Fruit fly (Drosophila melanogaster) whole organism, embryonic: ENCODE measurements around the gene Ufd1.

Experiments
- Adf1 ChIP-seq: fragments of 200-800 bp; sonication (Bioruptor generic); IDR thresholded peaks from 2 replicates; pipeline ENCODE4 v1.3.6; 2022; ENCODE audit warnings: missing biosample characterization, missing genetic modification characterization
- Bdp1 ChIP-seq: fragments of 200-800 bp; sonication (Bioruptor generic); optimal IDR thresholded peaks from 3 replicates; lab custom pipeline; 2016; ENCODE audit warnings: missing biosample characterization, missing genetic modification characterization
- BtbVII ChIP-seq: fragments of 200-800 bp; sonication (Bioruptor generic); optimal IDR thresholded peaks from 3 replicates; lab custom pipeline; 2017; ENCODE audit warnings: missing biosample characterization, mild to moderate bottlenecking, missing genetic modification characterization
- CG10979 ChIP-seq: fragments of 200-800 bp; sonication (Bioruptor generic); optimal IDR thresholded peaks from 2 replicates; lab custom pipeline; 2018; ENCODE audit warnings: missing biosample characterization, mild to moderate bottlenecking, missing genetic modification characterization, moderate library complexity
- CG11560 ChIP-seq: fragments of 200-800 bp; sonication (Bioruptor generic); IDR thresholded peaks from 3 replicates; pipeline ENCODE4 v1.3.6; 2022; ENCODE audit warnings: missing biosample characterization, missing genetic modification characterization
- CG12659 ChIP-seq: fragments of 200-800 bp; sonication (Bioruptor generic); optimal IDR thresholded peaks from 3 replicates; lab custom pipeline; 2017; ENCODE audit warnings: mild to moderate bottlenecking, missing biosample characterization, missing genetic modification reagents, missing genetic modification characterization
- CG15514 ChIP-seq: fragments of 200-800 bp; sonication (Bioruptor generic); optimal IDR thresholded peaks from 3 replicates; lab custom pipeline; 2017; ENCODE audit warnings: missing biosample characterization, missing genetic modification characterization, mild to moderate bottlenecking, moderate library complexity, missing genetic modification reagents
- CG1602 ChIP-seq: fragments of 200-800 bp; sonication (Bioruptor generic); optimal IDR thresholded peaks from 3 replicates; lab custom pipeline; 2016; ENCODE audit warnings: missing biosample characterization, missing genetic modification characterization
- CG17328 ChIP-seq: fragments of 200-800 bp; sonication (Bioruptor generic); IDR thresholded peaks from 2 replicates; pipeline ENCODE4 v1.3.6; 2022; ENCODE audit warnings: missing biosample characterization, missing genetic modification characterization
- CG17568 ChIP-seq: fragments of 200-800 bp; sonication (Bioruptor generic); optimal IDR thresholded peaks from 2 replicates; lab custom pipeline; 2018; ENCODE audit warnings: missing biosample characterization, mild to moderate bottlenecking, missing genetic modification characterization, moderate library complexity
- CG17912 ChIP-seq: fragments of 200-800 bp; sonication (Bioruptor generic); optimal IDR thresholded peaks from 2 replicates; lab custom pipeline; 2018; ENCODE audit warnings: missing biosample characterization, mild to moderate bottlenecking, missing genetic modification characterization
- CG2116 ChIP-seq: fragments of 200-800 bp; sonication (Bioruptor generic); optimal IDR thresholded peaks from 3 replicates; lab custom pipeline; 2018; ENCODE audit warnings: missing biosample characterization, mild to moderate bottlenecking, missing genetic modification characterization
- CG34224 ChIP-seq: fragments of 200-800 bp; sonication (Bioruptor generic); IDR thresholded peaks from 3 replicates; pipeline ENCODE4 v1.3.6; 2022; ENCODE audit warnings: missing biosample characterization, missing genetic modification characterization; ENCODE audit not compliant: partially characterized antibody
- CG34376 ChIP-seq: fragments of 200-800 bp; sonication (Bioruptor generic); optimal IDR thresholded peaks from 2 replicates; lab custom pipeline; 2018; ENCODE audit warnings: missing biosample characterization, mild to moderate bottlenecking, missing genetic modification characterization
- CG3726 ChIP-seq: fragments of 200-800 bp; sonication (Bioruptor generic); IDR thresholded peaks from 3 replicates; pipeline ENCODE4, ENCODE4 v1.3.6; 2022; ENCODE audit warnings: missing biosample characterization, missing genetic modification characterization
- CG4424 ChIP-seq: fragments of 200-800 bp; sonication (Bioruptor generic); optimal IDR thresholded peaks from 3 replicates; lab custom pipeline; 2016; ENCODE audit warnings: missing biosample characterization, missing genetic modification characterization
- CG6654 ChIP-seq: fragments of 200-800 bp; sonication (Bioruptor generic); optimal IDR thresholded peaks from 2 replicates; lab custom pipeline; 2017; ENCODE audit warnings: missing biosample characterization, mild to moderate bottlenecking, missing genetic modification characterization
- D ChIP-seq, 2 experiments: fragments of 200-800 bp in 1 of 2; fragments of >200 bp in 1 of 2; sonication (Bioruptor generic) in 1 of 2; optimal IDR thresholded peaks; 2 replicates in 1 of 2; 3 replicates in 1 of 2; lab custom pipeline; 2017; ENCODE audit warnings: mild to moderate bottlenecking in 1 of 2, missing biosample characterization in 1 of 2, missing genetic modification characterization in 1 of 2, missing genetic modification reagents in 1 of 2
- D19A ChIP-seq: fragments of 200-800 bp; optimal IDR thresholded peaks from 3 replicates; lab custom pipeline; 2019; ENCODE audit warnings: missing biosample characterization, mild to moderate bottlenecking, missing genetic modification characterization, moderate library complexity
- Dip3 ChIP-seq: fragments of 200-800 bp; sonication (Bioruptor generic); optimal IDR thresholded peaks from 3 replicates; lab custom pipeline; 2016; ENCODE audit warnings: missing biosample characterization, missing genetic modification characterization
- Dll ChIP-seq: fragments of 200-800 bp; sonication (Bioruptor generic); IDR thresholded peaks from 4 replicates; pipeline ENCODE4 v1.3.6; 2022; ENCODE audit warnings: missing biosample characterization, missing genetic modification characterization; ENCODE audit not compliant: partially characterized antibody
- Dref ChIP-seq: fragments of 200-800 bp; sonication (Bioruptor generic); IDR thresholded peaks from 2 replicates; pipeline ENCODE4 v1.3.6; 2022; ENCODE audit warnings: missing biosample characterization, missing genetic modification characterization
- Fer3 ChIP-seq: fragments of 200-800 bp; sonication (Bioruptor generic); optimal IDR thresholded peaks from 2 replicates; lab custom pipeline; 2018; ENCODE audit warnings: missing biosample characterization, mild to moderate bottlenecking, missing genetic modification characterization, moderate library complexity
- HLH3B ChIP-seq: fragments of 200-800 bp; sonication (Bioruptor generic); IDR thresholded peaks from 2 replicates; pipeline ENCODE4 v1.3.6; 2022; ENCODE audit warnings: missing biosample characterization, missing genetic modification characterization
- Hand ChIP-seq: fragments of 200-800 bp; sonication (Bioruptor generic); optimal IDR thresholded peaks from 2 replicates; lab custom pipeline; 2017; ENCODE audit warnings: mild to moderate bottlenecking, missing biosample characterization, missing genetic modification reagents, missing genetic modification characterization
- Hr39 ChIP-seq: fragments of >200 bp; optimal IDR thresholded peaks from 2 replicates; lab custom pipeline; 2017
- Hsf ChIP-seq: fragments of 200-800 bp; sonication (Bioruptor generic); optimal IDR thresholded peaks from 3 replicates; lab custom pipeline; 2016; ENCODE audit warnings: missing biosample characterization, missing genetic modification characterization
- MESR4 ChIP-seq: fragments of 200-800 bp; sonication (Bioruptor generic); optimal IDR thresholded peaks from 2 replicates; lab custom pipeline; 2018; ENCODE audit warnings: missing biosample characterization, mild to moderate bottlenecking, missing genetic modification characterization, moderate library complexity
- NC2α ChIP-seq: fragments of 200-800 bp; sonication (Bioruptor generic); optimal IDR thresholded peaks from 2 replicates; lab custom pipeline; 2016; ENCODE audit warnings: missing biosample characterization, missing genetic modification characterization
- Nf-YA ChIP-seq: fragments of 200-800 bp; sonication (Bioruptor generic); IDR thresholded peaks from 2 replicates; pipeline ENCODE4 v1.3.6; 2022; ENCODE audit warnings: missing biosample characterization, missing genetic modification characterization
- ara ChIP-seq: fragments of 200-800 bp; sonication (Bioruptor generic); IDR thresholded peaks from 2 replicates; pipeline ENCODE4 v1.3.6; 2022; ENCODE audit warnings: missing biosample characterization, missing genetic modification characterization
- br ChIP-seq: fragments of >200 bp; optimal IDR thresholded peaks from 2 replicates; lab custom pipeline; 2017
- chif ChIP-seq, 2 experiments: fragments of 200-800 bp; sonication (Bioruptor generic); optimal IDR thresholded peaks; 3 replicates each; lab custom pipeline; 2016; ENCODE audit warnings: missing biosample characterization in 2 of 2, missing genetic modification characterization in 2 of 2
- gfzf ChIP-seq: fragments of 200-800 bp; sonication (Bioruptor generic); optimal IDR thresholded peaks from 2 replicates; lab custom pipeline; 2016; ENCODE audit warnings: missing biosample characterization, mild to moderate bottlenecking, missing genetic modification characterization, moderate library complexity
- gsb ChIP-seq: fragments of 200-800 bp; sonication (Bioruptor generic); IDR thresholded peaks from 2 replicates; pipeline ENCODE4 v1.3.6; 2022; ENCODE audit warnings: missing biosample characterization, missing genetic modification characterization
- her ChIP-seq: fragments of 200-800 bp; sonication (Bioruptor generic); optimal IDR thresholded peaks from 2 replicates; lab custom pipeline; 2016; ENCODE audit warnings: missing biosample characterization, missing genetic modification characterization
- hkb ChIP-seq, 2 experiments: fragments of 200-800 bp in 1 of 2; fragments of >200 bp in 1 of 2; sonication (Bioruptor generic) in 1 of 2; IDR thresholded peaks in 1 of 2; optimal IDR thresholded peaks in 1 of 2; 2 replicates each; pipeline versions ENCODE4 v1.3.6 to Lab custom; 2017 to 2022; ENCODE audit warnings: missing biosample characterization in 1 of 2, missing genetic modification characterization in 1 of 2
- hth ChIP-seq: fragments of >200 bp; optimal IDR thresholded peaks from 2 replicates; lab custom pipeline; 2017; ENCODE audit warnings: inconsistent platforms
- inv ChIP-seq: fragments of 200-800 bp; sonication (Bioruptor generic); IDR thresholded peaks from 2 replicates; pipeline ENCODE4 v1.3.6; 2022; ENCODE audit warnings: missing biosample characterization, missing genetic modification characterization; ENCODE audit not compliant: partially characterized antibody
- kay ChIP-seq: fragments of 200-800 bp; sonication (Bioruptor generic); optimal IDR thresholded peaks from 2 replicates; lab custom pipeline; 2016; ENCODE audit warnings: missing biosample characterization, missing genetic modification characterization
- ken ChIP-seq: fragments of 200-800 bp; sonication (Bioruptor generic); IDR thresholded peaks from 3 replicates; pipeline ENCODE4 v1.3.6; 2022; ENCODE audit warnings: missing biosample characterization, missing genetic modification characterization
- lab ChIP-seq: fragments of 200-800 bp; sonication (Bioruptor generic); optimal IDR thresholded peaks from 3 replicates; lab custom pipeline; 2017; ENCODE audit warnings: missing biosample characterization, missing genetic modification characterization, mild to moderate bottlenecking, moderate library complexity, missing genetic modification reagents
- luna ChIP-seq: fragments of 200-800 bp; sonication (Bioruptor generic); optimal IDR thresholded peaks from 2 replicates; lab custom pipeline; 2016; ENCODE audit warnings: missing biosample characterization, missing genetic modification characterization
- nmo ChIP-seq: fragments of 200-800 bp; sonication (Bioruptor generic); optimal IDR thresholded peaks from 2 replicates; lab custom pipeline; 2018; ENCODE audit warnings: missing biosample characterization, mild to moderate bottlenecking, missing genetic modification characterization, moderate library complexity
- peb ChIP-seq: fragments of 200-800 bp; sonication (Bioruptor generic); IDR thresholded peaks from 2 replicates; pipeline ENCODE4 v1.3.6; 2022; ENCODE audit warnings: missing biosample characterization, missing genetic modification characterization
- ro ChIP-seq: fragments of 200-800 bp; sonication (Bioruptor generic); IDR thresholded peaks from 2 replicates; pipeline ENCODE4 v1.3.6; 2022; ENCODE audit warnings: missing biosample characterization, missing genetic modification characterization
- salm ChIP-seq: fragments of 200-800 bp; sonication (Bioruptor generic); optimal IDR thresholded peaks from 2 replicates; lab custom pipeline; 2018; ENCODE audit warnings: missing biosample characterization, mild to moderate bottlenecking, missing genetic modification characterization
- sens ChIP-seq: fragments of 200-800 bp; sonication (Bioruptor generic); peaks from one replicate; lab custom pipeline; 2016; ENCODE audit warnings: missing biosample characterization, missing genetic modification characterization
- vfl ChIP-seq: fragments of 200-800 bp; sonication (Bioruptor generic); optimal IDR thresholded peaks from 2 replicates; lab custom pipeline; 2016; ENCODE audit warnings: missing biosample characterization, missing genetic modification characterization

Ufd1 gene

DNA sequence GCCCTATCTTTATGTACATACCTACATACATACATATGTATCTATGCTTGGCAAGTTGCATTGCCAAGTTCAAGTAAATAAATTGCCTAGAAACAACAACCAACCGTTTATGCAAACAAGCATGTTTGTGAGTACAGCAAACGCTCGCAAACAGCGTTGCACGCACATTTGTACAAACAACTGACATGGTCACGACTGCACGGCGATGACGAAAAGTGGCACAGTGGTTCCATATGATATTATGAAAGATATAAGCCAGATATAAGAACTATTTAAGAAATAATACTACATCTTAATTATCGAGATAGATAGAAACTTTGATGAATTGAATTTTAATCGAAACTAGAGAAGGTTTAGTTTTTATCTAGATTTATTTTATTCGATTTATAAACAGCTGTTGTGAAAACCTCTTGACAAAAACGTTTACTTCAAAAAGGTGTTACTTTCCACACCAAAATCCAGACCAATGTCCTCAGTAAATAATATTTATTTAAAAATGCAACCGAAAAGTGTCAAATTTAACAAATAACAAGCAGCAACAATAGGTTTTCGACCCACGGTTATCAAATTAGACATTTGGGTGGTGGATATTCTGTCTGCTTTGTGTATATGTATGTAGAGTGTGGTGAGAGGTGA is 33.1 kb downstream of the Ufd1 start (continued):
- no peak for TF ChIP-seq gfzf (GFP tag; lab: Kevin White, UChicago)
- peak; percentile 87 for TF ChIP-seq NC2α
- no peak for TF ChIP-seq D (optimal IDR thresholded peaks at IDR 0.05; lab: Kevin White, UChicago)
- TF ChIP-seq D (GFP tag; optimal IDR thresholded peaks at IDR 0.05; lab: Kevin White, UChicago), result peak; percentile 87
- peak; percentile 94 for TF ChIP-seq CG4424
- peak; percentile 78 for TF ChIP-seq BtbVII
- peak; percentile 78 for TF ChIP-seq salm
- TF ChIP-seq hkb (optimal IDR thresholded peaks at IDR 0.05; lab: Kevin White, UChicago), result no peak
- TF ChIP-seq hkb (GFP tag; IDR thresholded peaks at IDR 0.05; lab: Robert Waterston, UW), result peak; percentile 93
- peak; percentile 70 for TF ChIP-seq CG17328 (GFP tag; lab: Robert Waterston, UW)
- TF ChIP-seq Hr39 (lab: Kevin White, UChicago), result no peak
- peak; percentile 87 for TF ChIP-seq CG1602 (GFP tag; lab: Kevin White, UChicago)
- TF ChIP-seq luna (GFP tag; lab: Kevin White, UChicago), result no peak
- no peak for TF ChIP-seq Dref (GFP tag; lab: Robert Waterston, UW)
- TF ChIP-seq sens (GFP tag; lab: Kevin White, UChicago), result peak; percentile 99
- TF ChIP-seq CG15514, result peak; percentile 68
- TF ChIP-seq her (GFP tag; lab: Kevin White, UChicago), result peak; percentile 54
- 0 out of 4 replicates have a peak, but pooled peaks have one; percentile 25 for TF ChIP-seq Dll
- TF ChIP-seq ken (GFP tag; lab: Robert Waterston, UW), result no peak
- TF ChIP-seq gsb (GFP tag; lab: Robert Waterston, UW), result peak; percentile 62
- TF ChIP-seq CG6654 (GFP tag; lab: Kevin White, UChicago), result peak; percentile 67
- peak; percentile 77 for TF ChIP-seq CG17568
- peak; percentile 93 for TF ChIP-seq Hsf (GFP tag; lab: Kevin White, UChicago)
- TF ChIP-seq CG34224 (GFP tag; lab: Robert Waterston, UW), result no peak
- TF ChIP-seq CG12659, result peak; percentile 96
- TF ChIP-seq CG11560 (tag; lab: Robert Waterston, UW), result 0 out of 3 replicates have a peak, but pooled peaks have one; percentile 55
- TF ChIP-seq HLH3B (GFP tag; lab: Robert Waterston, UW), result peak; percentile 71
- TF ChIP-seq D19A (tag; lab: Kevin White, UChicago), result peak; percentile 93
- peak; percentile 81 for TF ChIP-seq CG2116 (GFP tag; lab: Kevin White, UChicago)
- peak; percentile 82 for TF ChIP-seq Hand (GFP tag; lab: Kevin White, UChicago)
- TF ChIP-seq Adf1 (GFP tag; lab: Robert Waterston, UW), result peak; percentile 51
- TF ChIP-seq MESR4 (GFP tag; lab: Kevin White, UChicago), result no peak
- peak; percentile 71; the same call in 1 of the 2 replicates for TF ChIP-seq ro (GFP tag; lab: Robert Waterston, UW)
- peak; percentile 90 for TF ChIP-seq kay (GFP tag; lab: Kevin White, UChicago)
- TF ChIP-seq hth (lab: Kevin White, UChicago), result no peak
- no peak; the same call in 1 of the 2 replicates for TF ChIP-seq inv (GFP tag; lab: Robert Waterston, UW)
- peak; percentile 83 for TF ChIP-seq chif (GFP tag; optimal IDR thresholded peaks at IDR 0.05; lab: Kevin White, UChicago)
- peak; percentile 96 for TF ChIP-seq nmo (GFP tag; lab: Kevin White, UChicago)
- TF ChIP-seq peb (GFP tag; lab: Robert Waterston, UW), result peak; percentile 39; the same call in 1 of the 2 replicates
- peak; percentile 95 for TF ChIP-seq CG10979 (tag; lab: Kevin White, UChicago)
- peak; percentile 79 for TF ChIP-seq Bdp1
- TF ChIP-seq CG34376 (GFP tag; lab: Kevin White, UChicago), result peak; percentile 70
- TF ChIP-seq Dip3 (GFP tag; lab: Kevin White, UChicago), result peak; percentile 35
- TF ChIP-seq CG17912 (GFP tag; lab: Kevin White, UChicago), result no peak
- TF ChIP-seq Fer3 (tag; lab: Kevin White, UChicago), result peak; percentile 52
- no peak for TF ChIP-seq br
- peak; percentile 82 for TF ChIP-seq Nf-YA (GFP tag; lab: Robert Waterston, UW)
- TF ChIP-seq CG3726, result no peak; the same call in 1 of the 3 replicates
- peak; percentile 89 for TF ChIP-seq lab (GFP tag; lab: Kevin White, UChicago)
- peak; percentile 29 for TF ChIP-seq vfl
- TF ChIP-seq ara (GFP tag; lab: Robert Waterston, UW), result peak; percentile 87
